Fruit fly (Drosophila melanogaster) whole organism, embryonic: ENCODE data around the gene CG43402.

Experiments
- Aef1 ChIP-seq: fragments of 200-800 bp; sonication (Bioruptor generic); IDR thresholded peaks from 3 replicates; pipeline ENCODE4 v1.3.6; 2022; ENCODE audit warnings: missing biosample characterization, missing genetic modification characterization
- B-H1 ChIP-seq: fragments of 200-800 bp; sonication (Bioruptor generic); IDR thresholded peaks from 3 replicates; pipeline ENCODE4 v1.3.6; 2022; ENCODE audit warnings: missing biosample characterization, missing genetic modification characterization
- CG10462 ChIP-seq: fragments of 200-800 bp; sonication (Bioruptor generic); optimal IDR thresholded peaks from 2 replicates; lab custom pipeline; 2016; ENCODE audit warnings: missing biosample characterization, missing genetic modification characterization
- CG10654 ChIP-seq: fragments of 200-800 bp; sonication (Bioruptor generic); optimal IDR thresholded peaks from 2 replicates; lab custom pipeline; 2016; ENCODE audit warnings: missing biosample characterization, missing genetic modification characterization
- CG11085 ChIP-seq: fragments of 200-800 bp; sonication (Bioruptor generic); IDR thresholded peaks from 2 replicates; pipeline ENCODE4 v1.3.6; 2022; ENCODE audit warnings: missing biosample characterization, missing genetic modification characterization
- CG11093 ChIP-seq: fragments of 200-800 bp; sonication (Bioruptor generic); IDR thresholded peaks from 3 replicates; pipeline ENCODE4 v1.3.6; 2022; ENCODE audit warnings: missing biosample characterization, missing genetic modification characterization
- CG13775 ChIP-seq: fragments of 200-800 bp; sonication (Bioruptor generic); optimal IDR thresholded peaks from 3 replicates; lab custom pipeline; 2017; ENCODE audit warnings: missing biosample characterization, mild to moderate bottlenecking, missing genetic modification characterization
- CG17186 ChIP-seq: fragments of 200-800 bp; sonication (Bioruptor generic); optimal IDR thresholded peaks from 3 replicates; lab custom pipeline; 2017; ENCODE audit warnings: missing biosample characterization, missing genetic modification reagents, missing genetic modification characterization
- CG17385 ChIP-seq: fragments of 200-800 bp; sonication (Bioruptor generic); optimal IDR thresholded peaks from 3 replicates; lab custom pipeline; 2018; ENCODE audit warnings: missing biosample characterization, mild to moderate bottlenecking, missing genetic modification characterization
- CG17829 ChIP-seq: fragments of 200-800 bp; optimal IDR thresholded peaks from 2 replicates; lab custom pipeline; 2019; ENCODE audit warnings: missing biosample characterization, mild to moderate bottlenecking, missing genetic modification characterization, moderate library complexity
- CG18476 ChIP-seq: fragments of 200-800 bp; sonication (Bioruptor generic); optimal IDR thresholded peaks from 2 replicates; lab custom pipeline; 2016; ENCODE audit warnings: missing biosample characterization, mild to moderate bottlenecking, missing genetic modification characterization
- CG2678 ChIP-seq: fragments of 200-800 bp; sonication (Bioruptor generic); optimal IDR thresholded peaks from 3 replicates; lab custom pipeline; 2019; ENCODE audit warnings: missing biosample characterization, mild to moderate bottlenecking, missing genetic modification characterization, moderate library complexity
- CG4360 ChIP-seq: fragments of 200-800 bp; sonication (Bioruptor generic); IDR thresholded peaks from 2 replicates; pipeline ENCODE4 v1.3.6; 2022; ENCODE audit warnings: missing biosample characterization, missing genetic modification characterization
- CG5953 ChIP-seq: fragments of 200-800 bp; sonication (Bioruptor generic); IDR thresholded peaks from 2 replicates; pipeline ENCODE4 v1.3.6; 2022; ENCODE audit warnings: missing biosample characterization, missing genetic modification characterization
- CG6272 ChIP-seq: fragments of 200-800 bp; sonication (Bioruptor generic); IDR thresholded peaks from 2 replicates; pipeline ENCODE4 v1.3.6; 2022; ENCODE audit warnings: missing biosample characterization, missing genetic modification characterization
- CG7745 ChIP-seq: fragments of 200-800 bp; sonication (Bioruptor generic); optimal IDR thresholded peaks from 2 replicates; lab custom pipeline; 2018; ENCODE audit warnings: missing biosample characterization, mild to moderate bottlenecking, missing genetic modification characterization, moderate library complexity
- Dek ChIP-seq: fragments of 200-800 bp; sonication (Bioruptor generic); optimal IDR thresholded peaks from 3 replicates; lab custom pipeline; 2019; ENCODE audit warnings: missing biosample characterization, mild to moderate bottlenecking, missing genetic modification characterization, moderate library complexity
- Dfd ChIP-seq, 2 experiments: fragments of >200 bp; optimal IDR thresholded peaks; 2 replicates each; lab custom pipeline; 2017; ENCODE audit warnings: missing biosample characterization in 2 of 2, missing genetic modification characterization in 2 of 2
- Hr78 ChIP-seq, 2 experiments: fragments of 200-800 bp in 1 of 2; fragments of >200 bp in 1 of 2; sonication (Bioruptor generic) in 1 of 2; optimal IDR thresholded peaks; 2 replicates each; lab custom pipeline; 2017 to 2019; ENCODE audit warnings: missing biosample characterization in 2 of 2, missing genetic modification characterization in 2 of 2, mild to moderate bottlenecking in 1 of 2, moderate library complexity in 1 of 2
- Lpt ChIP-seq: fragments of >200 bp; optimal IDR thresholded peaks from 2 replicates; lab custom pipeline; 2018; ENCODE audit warnings: missing biosample characterization, missing genetic modification characterization
- MESR4 ChIP-seq: fragments of 200-800 bp; sonication (Bioruptor generic); optimal IDR thresholded peaks from 2 replicates; lab custom pipeline; 2018; ENCODE audit warnings: missing biosample characterization, mild to moderate bottlenecking, missing genetic modification characterization, moderate library complexity
- Mrtf ChIP-seq: fragments of 200-800 bp; sonication (Bioruptor generic); IDR thresholded peaks from 3 replicates; pipeline ENCODE4 v1.3.6; 2022; ENCODE audit warnings: missing biosample characterization, missing genetic modification characterization
- Oaz ChIP-seq: fragments of 200-800 bp; sonication (Bioruptor generic); IDR thresholded peaks from 2 replicates; pipeline ENCODE4 v1.3.6; 2022; ENCODE audit warnings: missing biosample characterization, missing genetic modification characterization
- Sox100B ChIP-seq: fragments of 200-800 bp; sonication (Bioruptor generic); optimal IDR thresholded peaks from 3 replicates; lab custom pipeline; 2018; ENCODE audit warnings: missing biosample characterization, mild to moderate bottlenecking, missing genetic modification characterization
- Xbp1 ChIP-seq: fragments of 200-800 bp; sonication (Bioruptor generic); optimal IDR thresholded peaks from 3 replicates; lab custom pipeline; 2016; ENCODE audit warnings: missing biosample characterization, mild to moderate bottlenecking, missing genetic modification characterization
- Xrp1 ChIP-seq: fragments of 200-800 bp; sonication (Bioruptor generic); IDR thresholded peaks from 2 replicates; pipeline ENCODE4 v1.3.6; 2022; ENCODE audit warnings: missing biosample characterization, missing genetic modification characterization
- az2 ChIP-seq: fragments of 200-800 bp; sonication (Bioruptor generic); optimal IDR thresholded peaks from 3 replicates; lab custom pipeline; 2016; ENCODE audit warnings: missing biosample characterization, missing genetic modification characterization
- bigmax ChIP-seq: fragments of 200-800 bp; sonication (Bioruptor generic); optimal IDR thresholded peaks from 2 replicates; lab custom pipeline; 2018; ENCODE audit warnings: missing biosample characterization, mild to moderate bottlenecking, missing genetic modification characterization
- cato ChIP-seq: fragments of 200-800 bp; sonication (Bioruptor generic); optimal IDR thresholded peaks from 2 replicates; lab custom pipeline; 2016; ENCODE audit warnings: missing biosample characterization, missing genetic modification characterization, borderline replicate concordance
- croc ChIP-seq: fragments of 200-800 bp; sonication (Bioruptor generic); conservative IDR thresholded peaks from 3 replicates; pipeline ENCODE4 v1.3.6; 2022; ENCODE audit warnings: missing biosample characterization, missing genetic modification characterization
- dimm ChIP-seq: fragments of 200-800 bp; sonication (Bioruptor generic); IDR thresholded peaks from 2 replicates; pipeline ENCODE4 v1.3.6; 2022; ENCODE audit warnings: missing biosample characterization, missing genetic modification characterization
- emc ChIP-seq: fragments of 200-800 bp; sonication (Bioruptor generic); optimal IDR thresholded peaks from 2 replicates; lab custom pipeline; 2016; ENCODE audit warnings: missing biosample characterization, missing genetic modification characterization
- grau ChIP-seq: fragments of 200-800 bp; optimal IDR thresholded peaks from 3 replicates; lab custom pipeline; 2019; ENCODE audit warnings: missing biosample characterization, mild to moderate bottlenecking, missing genetic modification characterization, moderate library complexity
- lilli ChIP-seq: fragments of 200-800 bp; sonication (Bioruptor generic); optimal IDR thresholded peaks from 3 replicates; lab custom pipeline; 2016; ENCODE audit warnings: missing biosample characterization, missing genetic modification characterization
- mirr ChIP-seq: fragments of 200-800 bp; sonication (Bioruptor generic); optimal IDR thresholded peaks from 3 replicates; lab custom pipeline; 2018; ENCODE audit warnings: missing biosample characterization, mild to moderate bottlenecking, missing genetic modification characterization
- nau ChIP-seq: fragments of 200-800 bp; sonication (Bioruptor generic); optimal IDR thresholded peaks from 3 replicates; lab custom pipeline; 2017; ENCODE audit warnings: missing biosample characterization, mild to moderate bottlenecking, missing genetic modification characterization, missing genetic modification reagents
- nerfin-1 ChIP-seq: fragments of 200-800 bp; sonication (Bioruptor generic); optimal IDR thresholded peaks from 3 replicates; lab custom pipeline; 2019; ENCODE audit warnings: missing biosample characterization, mild to moderate bottlenecking, missing genetic modification characterization, moderate library complexity
- pzg ChIP-seq: fragments of 200-800 bp; sonication (Bioruptor generic); optimal IDR thresholded peaks from 3 replicates; lab custom pipeline; 2018; ENCODE audit warnings: missing biosample characterization, mild to moderate bottlenecking, missing genetic modification characterization, moderate library complexity
- salm ChIP-seq: fragments of 200-800 bp; sonication (Bioruptor generic); optimal IDR thresholded peaks from 2 replicates; lab custom pipeline; 2018; ENCODE audit warnings: missing biosample characterization, mild to moderate bottlenecking, missing genetic modification characterization
- slou ChIP-seq: fragments of 200-800 bp; sonication (Bioruptor generic); optimal IDR thresholded peaks from 3 replicates; lab custom pipeline; 2016; ENCODE audit warnings: missing biosample characterization, missing genetic modification characterization
- sna ChIP-seq: fragments of 200-800 bp; sonication (Bioruptor generic); IDR thresholded peaks from 2 replicates; pipeline ENCODE4 v1.3.6; 2022; ENCODE audit warnings: missing biosample characterization, missing genetic modification characterization; ENCODE audit not compliant: partially characterized antibody
- sr ChIP-seq: fragments of 200-800 bp; sonication (Bioruptor generic); IDR thresholded peaks from 3 replicates; pipeline ENCODE4 v1.3.6; 2022; ENCODE audit warnings: missing biosample characterization, missing genetic modification characterization
- sug ChIP-seq: fragments of 200-800 bp; optimal IDR thresholded peaks from 2 replicates; lab custom pipeline; 2019; ENCODE audit warnings: missing biosample characterization, mild to moderate bottlenecking, missing genetic modification characterization, moderate library complexity
- trh ChIP-seq: fragments of 200-800 bp; sonication (Bioruptor generic); optimal IDR thresholded peaks from 2 replicates; lab custom pipeline; 2016; ENCODE audit warnings: missing biosample characterization, missing genetic modification characterization
- tup ChIP-seq: fragments of 200-800 bp; sonication (Bioruptor generic); optimal IDR thresholded peaks from 2 replicates; lab custom pipeline; 2016; ENCODE audit warnings: missing biosample characterization, mild to moderate bottlenecking, missing genetic modification characterization, moderate library complexity
- unpg ChIP-seq: fragments of 200-800 bp; sonication (Bioruptor generic); optimal IDR thresholded peaks from 3 replicates; lab custom pipeline; 2018; ENCODE audit warnings: missing biosample characterization, mild to moderate bottlenecking, missing genetic modification characterization, moderate library complexity
- vnd ChIP-seq: fragments of 200-800 bp; sonication (Bioruptor generic); IDR thresholded peaks from 3 replicates; pipeline ENCODE4 v1.3.6; 2022; ENCODE audit warnings: missing biosample characterization, missing genetic modification characterization; ENCODE audit not compliant: partially characterized antibody
- wor ChIP-seq: fragments of 200-800 bp; sonication (Bioruptor generic); IDR thresholded peaks from 2 replicates; pipeline ENCODE4 v1.3.6; 2022; ENCODE audit warnings: missing biosample characterization, missing genetic modification characterization
- z ChIP-seq: fragments of 200-800 bp; sonication (Bioruptor generic); IDR thresholded peaks from 3 replicates; pipeline ENCODE4 v1.3.6; 2022; ENCODE audit warnings: missing biosample characterization, missing genetic modification characterization
- zfh1 ChIP-seq: fragments of 200-800 bp; sonication (Bioruptor generic); IDR thresholded peaks from 3 replicates; pipeline ENCODE4 v1.3.6; 2022; ENCODE audit warnings: missing biosample characterization, missing genetic modification characterization

Gene CG43402

DNA sequence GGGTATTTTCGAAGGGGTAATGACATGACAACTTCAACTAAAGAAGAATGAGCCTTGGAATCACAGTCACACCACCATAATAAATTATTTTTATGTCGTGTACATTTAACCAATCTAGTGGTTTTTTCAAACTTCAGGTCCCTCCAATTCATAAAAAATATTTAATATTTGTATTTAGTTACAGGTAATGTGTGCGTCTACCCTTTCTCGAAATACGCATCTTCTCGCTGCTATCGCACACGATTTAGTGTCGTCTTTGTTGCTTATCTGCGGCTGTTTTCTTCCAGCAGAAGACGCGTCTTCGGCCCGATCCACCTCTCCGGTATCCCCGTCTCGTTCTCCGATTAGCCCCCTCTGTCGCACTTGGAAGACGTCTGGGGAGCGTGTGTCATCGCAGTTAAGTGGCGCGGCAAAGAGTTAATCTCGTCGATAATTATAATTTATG lies 15.6 kb upstream of the CG43402 start (continued):
- TF ChIP-seq nerfin-1 (peak; percentile 42), dimm (peak; percentile 57), Dfd (GFP tag; optimal IDR thresholded peaks at IDR 0.05; lab: Kevin White, UChicago) (no peak), CG17385 (GFP tag; lab: Kevin White, UChicago) (peak; percentile 50), CG7745 (no peak), CG10654 (GFP tag; lab: Kevin White, UChicago) (peak; percentile 34), CG11093 (GFP tag; lab: Robert Waterston, UW) (peak; percentile 69; the same call in 2 of the 3 replicates), az2 (GFP tag; lab: Kevin White, UChicago) (peak; percentile 78), tup (GFP tag; lab: Kevin White, UChicago) (peak; percentile 21), Aef1 (GFP tag; lab: Robert Waterston, UW) (peak; percentile 52; the same call in 2 of the 3 replicates), CG17186 (GFP tag; lab: Kevin White, UChicago) (no peak), slou (peak; percentile 47), Oaz (GFP tag; lab: Robert Waterston, UW) (0 out of 2 replicates have a peak, but pooled peaks have one; percentile 11), sr (GFP tag; lab: Robert Waterston, UW) (no peak; the same call in 2 of the 3 replicates), grau (tag; lab: Kevin White, UChicago) (peak; percentile 67), MESR4 (GFP tag; lab: Kevin White, UChicago) (no peak), Sox100B (GFP tag; lab: Kevin White, UChicago) (peak; percentile 70), bigmax (GFP tag; lab: Kevin White, UChicago) (no peak), cato (GFP tag; lab: Kevin White, UChicago) (peak; percentile 68), Hr78 (GFP tag; optimal IDR thresholded peaks at IDR 0.05; lab: Kevin White, UChicago) (peak in 1 of 2 experiments; percentile 28), CG5953 (GFP tag; lab: Robert Waterston, UW) (0 out of 2 replicates have a peak, but pooled peaks have one; percentile 39), unpg (GFP tag; lab: Kevin White, UChicago) (peak; percentile 74), sna (no peak), CG11085 (GFP tag; lab: Robert Waterston, UW) (peak; percentile 48; the same call in 1 of the 2 replicates), wor (GFP tag; lab: Robert Waterston, UW) (peak; percentile 63; the same call in 1 of the 2 replicates), CG4360 (GFP tag; lab: Robert Waterston, UW) (peak; percentile 45; the same call in 1 of the 2 replicates), nau (peak; percentile 52), z (GFP tag; lab: Robert Waterston, UW) (no peak), CG13775 (GFP tag; lab: Kevin White, UChicago) (peak; percentile 47), mirr (GFP tag; lab: Kevin White, UChicago) (no peak), CG17829 (tag; lab: Kevin White, UChicago) (peak; percentile 83), Xbp1 (GFP tag; lab: Kevin White, UChicago) (peak; percentile 74), zfh1 (GFP tag; lab: Robert Waterston, UW) (peak; percentile 87), pzg (GFP tag; lab: Kevin White, UChicago) (no peak), Lpt (GFP tag; lab: Kevin White, UChicago) (no peak), CG2678 (peak; percentile 70), vnd (GFP tag; lab: Robert Waterston, UW) (no peak), trh (peak; percentile 46), B-H1 (peak; percentile 51; the same call in 2 of the 3 replicates), CG6272 (GFP tag; lab: Robert Waterston, UW) (peak; percentile 63), salm (tag; lab: Kevin White, UChicago) (peak; percentile 48), CG10462 (peak; percentile 7), emc (GFP tag; lab: Kevin White, UChicago) (no peak), Dek (tag; lab: Kevin White, UChicago) (peak; percentile 34), CG18476 (GFP tag; lab: Kevin White, UChicago) (peak; percentile 56), lilli (GFP tag; lab: Kevin White, UChicago) (peak; percentile 61), sug (no peak), Xrp1 (GFP tag; lab: Robert Waterston, UW) (peak; percentile 91), Mrtf (peak; percentile 59; the same call in 2 of the 3 replicates), croc (GFP tag; lab: Robert Waterston, UW) (peak; percentile 75; the same call in 2 of the 3 replicates)
